Fruit fly (Drosophila melanogaster): ENCODE results near the gene Teh3.

The Teh3 gene

dm6 chr3L:4232724-4233367 lies 48.4 kb upstream of the Teh3 start (continued):
- TF ChIP-seq dmrt11E (tag; optimal IDR thresholded peaks at IDR 0.05) (peak; percentile 36), Dfd (GFP tag; optimal IDR thresholded peaks at IDR 0.05) (no peak), CG17361 (GFP tag; IDR thresholded peaks at IDR 0.05) (peak; percentile 57; the same call in 2 of the 3 replicates), dmrt99B (tag; optimal IDR thresholded peaks at IDR 0.05) (peak; percentile 44), Nf-YB (GFP tag; optimal IDR thresholded peaks at IDR 0.05) (no peak), CG11085 (GFP tag; IDR thresholded peaks at IDR 0.05) (no peak), Hr51 (GFP tag; optimal IDR thresholded peaks at IDR 0.05) (peak in 1 of 2 experiments; percentile 14), Dip2 (GFP tag; IDR thresholded peaks at IDR 0.05) (no peak), CG33213 (GFP tag; optimal IDR thresholded peaks at IDR 0.05) (no peak), CG15269 (tag; optimal IDR thresholded peaks at IDR 0.05) (peak; percentile 9), wdn (GFP tag; IDR thresholded peaks at IDR 0.05) (no peak), dysf (GFP tag; IDR thresholded peaks at IDR 0.05) (no peak), gsb-n (tag; optimal IDR thresholded peaks at IDR 0.05) (peak; percentile 7), CG10979 (tag; optimal IDR thresholded peaks at IDR 0.05) (peak; percentile 31), CG10565 (GFP tag; optimal IDR thresholded peaks at IDR 0.05) (no peak), fd96Cb (tag; optimal IDR thresholded peaks at IDR 0.05) (peak; percentile 51), CG10543 (GFP tag; optimal IDR thresholded peaks at IDR 0.05) (no peak), CG7786 (GFP tag; optimal IDR thresholded peaks at IDR 0.05) (no peak), GATAe (GFP tag; conservative IDR thresholded peaks at IDR 0.05) (no peak), Asciz (GFP tag; optimal IDR thresholded peaks at IDR 0.05) (no peak), CG10267 (tag; optimal IDR thresholded peaks at IDR 0.05) (peak; percentile 5), Hr3 (GFP tag; optimal IDR thresholded peaks at IDR 0.05) (no peak), CG12071 (GFP tag; optimal IDR thresholded peaks at IDR 0.05) (peak; percentile 6), nau (GFP tag; optimal IDR thresholded peaks at IDR 0.05) (no peak), prd (optimal IDR thresholded peaks at IDR 0.05) (no peak), prd (GFP tag; IDR thresholded peaks at IDR 0.05) (no peak), odd (GFP tag; optimal IDR thresholded peaks at IDR 0.05) (no peak), CG11504 (tag; optimal IDR thresholded peaks at IDR 0.05) (peak; percentile 53), CG6683 (GFP tag; optimal IDR thresholded peaks at IDR 0.05) (no peak), lilli (GFP tag; optimal IDR thresholded peaks at IDR 0.05) (peak; percentile 37), pho (GFP tag; optimal IDR thresholded peaks at IDR 0.05) (no peak), ken (GFP tag; IDR thresholded peaks at IDR 0.05) (no peak), Optix (GFP tag; IDR thresholded peaks at IDR 0.05) (no peak), Spps (tag; optimal IDR thresholded peaks at IDR 0.05) (no peak), mam (GFP tag; optimal IDR thresholded peaks at IDR 0.05) (no peak), fd102C (GFP tag; optimal IDR thresholded peaks at IDR 0.05) (no peak), cas (GFP tag; IDR thresholded peaks at IDR 0.05) (no peak)

DNA sequence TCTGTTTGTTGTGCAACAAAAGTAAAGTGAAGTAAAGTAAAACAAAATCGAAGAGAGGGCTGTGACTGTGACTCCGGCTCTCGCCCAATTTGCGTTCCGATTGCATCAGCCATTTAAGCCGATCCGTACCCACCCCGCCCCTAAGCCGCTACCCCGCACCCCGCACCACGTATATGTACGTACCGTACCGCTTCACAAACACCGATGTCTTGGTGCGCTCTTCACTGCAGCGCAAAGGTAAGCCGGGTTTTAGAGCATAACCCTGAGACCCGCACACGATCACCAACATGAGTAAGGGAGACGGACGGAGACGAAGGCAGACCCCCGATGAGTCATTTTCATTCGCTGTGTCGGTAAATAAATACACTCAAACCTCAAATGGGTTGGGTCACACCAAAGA lies 47.8 kb upstream of the Teh3 start:
- TF ChIP-seq pita (GFP tag; optimal IDR thresholded peaks at IDR 0.05) (no peak), vnd (GFP tag; IDR thresholded peaks at IDR 0.05; ENCODE audit: partially characterized antibody) (no peak), Bgb (GFP tag; IDR thresholded peaks at IDR 0.05; ENCODE audit: partially characterized antibody) (no peak), twi (tag; optimal IDR thresholded peaks at IDR 0.05) (no peak), ara (GFP tag; IDR thresholded peaks at IDR 0.05) (no peak), lab (GFP tag; optimal IDR thresholded peaks at IDR 0.05) (no peak), CG10959 (GFP tag; IDR thresholded peaks at IDR 0.05) (no peak), Drgx (GFP tag; IDR thresholded peaks at IDR 0.05) (no peak), Lim3 (GFP tag; IDR thresholded peaks at IDR 0.05) (no peak), CG2199 (GFP tag; IDR thresholded peaks at IDR 0.05) (peak; percentile 61; the same call in 1 of the 3 replicates), so (GFP tag; IDR thresholded peaks at IDR 0.05) (no peak), sug (tag; optimal IDR thresholded peaks at IDR 0.05) (no peak), knrl (GFP tag; IDR thresholded peaks at IDR 0.05; ENCODE audit: partially characterized antibody) (no peak), Dip3 (GFP tag; optimal IDR thresholded peaks at IDR 0.05) (no peak), H2.0 (GFP tag; IDR thresholded peaks at IDR 0.05) (no peak), CG7928 (GFP tag; optimal IDR thresholded peaks at IDR 0.05) (no peak)

All from whole organism, embryonic.